Worm (Caenorhabditis elegans): ENCODE measurements around the gene cyn-1.

DNA sequence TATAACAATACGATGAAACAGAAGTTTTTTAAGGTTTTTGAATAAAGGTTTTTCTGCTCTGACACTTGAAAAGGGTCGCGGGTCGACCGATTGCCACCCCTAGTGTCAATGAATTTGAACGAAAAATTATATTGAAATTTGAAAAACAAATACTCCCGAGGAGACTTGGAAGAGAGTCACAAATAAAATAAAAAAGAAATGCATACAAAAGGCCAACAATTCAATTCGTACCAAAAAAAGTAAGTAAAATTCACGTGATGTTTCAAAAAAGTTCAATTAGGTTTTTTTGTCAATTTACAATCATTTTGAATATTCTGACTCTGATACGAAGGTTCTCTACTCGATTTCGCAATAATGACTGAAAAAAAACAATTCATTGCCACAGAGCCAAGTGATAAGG lies 37.6 kb downstream of the cyn-1 start, which contains the start of gene C15H11.1:
- TF ChIP-seq W03F9.2 (tag; optimal IDR thresholded peaks at IDR 0.05) (no peak), him-1 (tag; optimal IDR thresholded peaks at IDR 0.05) (no peak)
